Fruit fly (Drosophila melanogaster): ENCODE data around the gene Tk.

Tk gene

dm6 chr3R:11979879-11980571 lies 25.2 kb downstream of the Tk start, which contains the start of gene CG18547 (continued):
- TF ChIP-seq CG8632 (GFP tag; optimal IDR thresholded peaks at IDR 0.05), result peak; percentile 46
- peak; percentile 41 for TF ChIP-seq CG10631 (GFP tag; optimal IDR thresholded peaks at IDR 0.05)
- TF ChIP-seq fd59A (GFP tag; optimal IDR thresholded peaks at IDR 0.05), result no peak
- peak; percentile 57 for TF ChIP-seq lz (GFP tag; optimal IDR thresholded peaks at IDR 0.05)
- peak; percentile 51 for TF ChIP-seq acj6 (GFP tag; optimal IDR thresholded peaks at IDR 0.05)
- TF ChIP-seq CG8319 (GFP tag; optimal IDR thresholded peaks at IDR 0.05), result no peak
- TF ChIP-seq svp (GFP tag), result peak; percentile 82
- no peak for TF ChIP-seq CG11294 (GFP tag; IDR thresholded peaks at IDR 0.05)
- peak; percentile 32 for TF ChIP-seq CG7368 (GFP tag; optimal IDR thresholded peaks at IDR 0.05)
- TF ChIP-seq Hr38 (GFP tag; optimal IDR thresholded peaks at IDR 0.05), result no peak

- TF ChIP-seq CG15336 (GFP tag; IDR thresholded peaks at IDR 0.05) (no peak), salr (GFP tag; optimal IDR thresholded peaks at IDR 0.05) (no peak), cyc (GFP tag; optimal IDR thresholded peaks at IDR 0.05) (no peak), vri (GFP tag; optimal IDR thresholded peaks at IDR 0.05) (peak; percentile 5), svp (GFP tag) (peak; percentile 92)
Measured at dm6 chr3R:11978278-11978677, 27.0 kb downstream of the Tk start.

- TF ChIP-seq cyc (GFP tag; optimal IDR thresholded peaks at IDR 0.05) (no peak), Lpt (GFP tag; optimal IDR thresholded peaks at IDR 0.05) (no peak), Sox14 (GFP tag; optimal IDR thresholded peaks at IDR 0.05) (no peak), lz (GFP tag; optimal IDR thresholded peaks at IDR 0.05) (no peak), fkh (GFP tag; optimal IDR thresholded peaks at IDR 0.05) (no peak), CG15336 (GFP tag; IDR thresholded peaks at IDR 0.05) (peak; percentile 66), CG7368 (GFP tag; optimal IDR thresholded peaks at IDR 0.05) (no peak), CG9139 (GFP tag; optimal IDR thresholded peaks at IDR 0.05) (no peak), dac (GFP tag; optimal IDR thresholded peaks at IDR 0.05) (no peak), Hr39 (GFP tag; optimal IDR thresholded peaks at IDR 0.05) (no peak), Blimp-1 (GFP tag; optimal IDR thresholded peaks at IDR 0.05) (no peak), svp (GFP tag) (peak; percentile 75), CG10631 (GFP tag; optimal IDR thresholded peaks at IDR 0.05) (no peak), net (GFP tag; optimal IDR thresholded peaks at IDR 0.05) (no peak), CG8319 (GFP tag; optimal IDR thresholded peaks at IDR 0.05) (no peak), CG16779 (tag; optimal IDR thresholded peaks at IDR 0.05) (peak; percentile 4), CG6808 (GFP tag; optimal IDR thresholded peaks at IDR 0.05) (no peak), Sox102F (GFP tag; optimal IDR thresholded peaks at IDR 0.05) (no peak), OdsH (GFP tag; optimal IDR thresholded peaks at IDR 0.05) (peak; percentile 9), salr (GFP tag; optimal IDR thresholded peaks at IDR 0.05) (peak in 1 of 2 experiments; percentile 18), CG8119 (GFP tag; IDR thresholded peaks at IDR 0.05) (peak; percentile 63; the same call in 2 of the 3 replicates), Smox (GFP tag; optimal IDR thresholded peaks at IDR 0.05) (no peak), CG3919 (GFP tag; optimal IDR thresholded peaks at IDR 0.05) (peak; percentile 34), Met (GFP tag; optimal IDR thresholded peaks at IDR 0.05) (no peak), Hr38 (GFP tag; optimal IDR thresholded peaks at IDR 0.05) (no peak), pdm3 (GFP tag; optimal IDR thresholded peaks at IDR 0.05) (no peak), Eip75B (GFP tag; optimal IDR thresholded peaks at IDR 0.05) (no peak), fd59A (GFP tag; optimal IDR thresholded peaks at IDR 0.05) (no peak), topi (GFP tag; optimal IDR thresholded peaks at IDR 0.05) (no peak), Eip93F (GFP tag; optimal IDR thresholded peaks at IDR 0.05) (no peak), Gug (GFP tag; IDR thresholded peaks at IDR 0.05) (no peak), dsx (GFP tag; optimal IDR thresholded peaks at IDR 0.05; ENCODE audit: poor library complexity, severe bottlenecking) (no peak), Hr4 (GFP tag; optimal IDR thresholded peaks at IDR 0.05) (peak; percentile 41), CG8632 (GFP tag; optimal IDR thresholded peaks at IDR 0.05) (no peak), acj6 (GFP tag; optimal IDR thresholded peaks at IDR 0.05) (peak; percentile 27), CG32006 (GFP tag; optimal IDR thresholded peaks at IDR 0.05) (peak; percentile 55), Ets21C (GFP tag; optimal IDR thresholded peaks at IDR 0.05) (no peak), Eip78C (GFP tag) (peak; percentile 43), CG31627 (GFP tag; optimal IDR thresholded peaks at IDR 0.05) (no peak), CG6854 (GFP tag; optimal IDR thresholded peaks at IDR 0.05) (no peak), esn (GFP tag; optimal IDR thresholded peaks at IDR 0.05) (peak; percentile 34), spab (GFP tag; optimal IDR thresholded peaks at IDR 0.05) (no peak), Ets96B (tag; optimal IDR thresholded peaks at IDR 0.05) (peak; percentile 27), CG4318 (GFP tag; optimal IDR thresholded peaks at IDR 0.05) (no peak)
Measured at dm6 chr3R:11977336-11977678, 28.0 kb downstream of the Tk start.
